Worm (Caenorhabditis elegans) whole organism, L2 larva: ENCODE data around the gene bath-15.

ENCODE experiments used
- R02D3.7 ChIP-seq: fragments of 150-350 bp; optimal IDR thresholded peaks from 2 replicates; lab custom pipeline; 2014; ENCODE audit warnings: missing biosample characterization, missing genetic modification characterization
- crh-2 ChIP-seq: sonication (generic microtip); optimal IDR thresholded peaks from 2 replicates; lab custom pipeline; 2017; ENCODE audit warnings: missing biosample characterization, missing genetic modification characterization
- elt-3 ChIP-seq: sonication (generic microtip); optimal IDR thresholded peaks from 2 replicates; lab custom pipeline; 2017; ENCODE audit warnings: missing biosample characterization, missing genetic modification characterization
- lin-11 ChIP-seq: fragments of 150-350 bp; sonication (generic microtip); optimal IDR thresholded peaks from 2 replicates; lab custom pipeline; 2014; ENCODE audit warnings: missing biosample characterization, missing genetic modification characterization, inconsistent platforms, mixed read lengths
- mab-5 ChIP-seq: fragments of 150-350 bp; optimal IDR thresholded peaks from 2 replicates; lab custom pipeline; 2014; ENCODE audit warnings: missing biosample characterization, missing genetic modification characterization
- mdl-1 ChIP-seq, 2 experiments: fragments of 150-350 bp in 1 of 2; sonication (generic microtip) in 1 of 2; optimal IDR thresholded peaks; 2 replicates each; lab custom pipeline; 2017; ENCODE audit warnings: missing biosample characterization in 2 of 2, missing genetic modification characterization in 2 of 2
- nhr-11 ChIP-seq: fragments of 150-350 bp; optimal IDR thresholded peaks from 2 replicates; lab custom pipeline; 2014; ENCODE audit warnings: missing biosample characterization, missing genetic modification characterization
- nhr-12 ChIP-seq: fragments of 150-350 bp; optimal IDR thresholded peaks from 2 replicates; lab custom pipeline; 2014; ENCODE audit warnings: missing biosample characterization, missing genetic modification characterization

- TF ChIP-seq nhr-11 (no peak), lin-11 (tag; lab: Kevin White, UChicago) (no peak), elt-3 (tag; lab: Kevin White, UChicago) (no peak), mab-5 (tag; lab: Kevin White, UChicago) (no peak), nhr-12 (tag; lab: Kevin White, UChicago) (no peak), crh-2 (tag; lab: Kevin White, UChicago) (no peak), R02D3.7 (no peak), mdl-1 (tag; optimal IDR thresholded peaks at IDR 0.05; lab: Kevin White, UChicago) (no peak)
Measured at ce11 chrIII:7818965-7819364, 43.1 kb upstream of the bath-15 start.
